Fruit fly (Drosophila melanogaster) whole organism, embryonic: ENCODE measurements around the gene CG43797.

Experiments used
- Sox102F ChIP-seq: fragments of 200-800 bp; sonication (Bioruptor generic); optimal IDR thresholded peaks from 2 replicates; lab custom pipeline; 2018; ENCODE audit warnings: missing biosample characterization, mild to moderate bottlenecking, missing genetic modification characterization, moderate library complexity
- eyg ChIP-seq: fragments of 200-800 bp; sonication (Bioruptor generic); optimal IDR thresholded peaks from 3 replicates; lab custom pipeline; 2016; ENCODE audit warnings: missing biosample characterization, missing genetic modification characterization

dm6 chr2L:4038073-4038699 lies 38.4 kb downstream of the CG43797 start:
- TF ChIP-seq eyg (GFP tag; lab: Kevin White, UChicago) (no peak), Sox102F (GFP tag; lab: Kevin White, UChicago) (no peak)
